Worm (Caenorhabditis elegans) whole organism, late embryonic: ENCODE measurements around the gene ZK596.2.

ENCODE experiments used
- K09A11.1 ChIP-seq: sonication (generic microtip); optimal IDR thresholded peaks from 2 replicates; lab custom pipeline; 2017; ENCODE audit warnings: antibody characterized with exemption, mild to moderate bottlenecking, missing genetic modification characterization, missing compliant biosample characterization; ENCODE audit not compliant: insufficient read depth
- T23F11.4 ChIP-seq: fragments of 200-800 bp; sonication (Bioruptor generic); optimal IDR thresholded peaks from 2 replicates; lab custom pipeline; 2018; ENCODE audit warnings: mild to moderate bottlenecking, missing genetic modification characterization, missing compliant biosample characterization
- ahr-1 ChIP-seq: sonication (generic microtip); optimal IDR thresholded peaks from 2 replicates; lab custom pipeline; 2016; ENCODE audit warnings: missing genetic modification characterization, missing compliant biosample characterization
- ceh-14 ChIP-seq: sonication (generic microtip); optimal IDR thresholded peaks from 2 replicates; lab custom pipeline; 2016; ENCODE audit warnings: missing genotype, missing genetic modification characterization, missing compliant biosample characterization
- ceh-18 ChIP-seq: sonication (generic microtip); optimal IDR thresholded peaks from 2 replicates; lab custom pipeline; 2016; ENCODE audit warnings: missing genetic modification characterization, missing compliant biosample characterization
- ceh-19 ChIP-seq: fragments of 200-800 bp; sonication (Bioruptor generic); optimal IDR thresholded peaks from 2 replicates; lab custom pipeline; 2018; ENCODE audit warnings: mild to moderate bottlenecking, missing genetic modification characterization, missing compliant biosample characterization
- ceh-2 ChIP-seq: sonication (generic microtip); optimal IDR thresholded peaks from 2 replicates; lab custom pipeline; 2016; ENCODE audit warnings: missing genotype, missing genetic modification characterization, missing compliant biosample characterization
- ceh-31 ChIP-seq: sonication (generic microtip); optimal IDR thresholded peaks from 2 replicates; lab custom pipeline; 2016; ENCODE audit warnings: missing genetic modification characterization, missing compliant biosample characterization
- ceh-34 ChIP-seq: sonication (generic microtip); optimal IDR thresholded peaks from 2 replicates; lab custom pipeline; 2016; ENCODE audit warnings: mild to moderate bottlenecking, missing genetic modification characterization, missing compliant biosample characterization
- ceh-45 ChIP-seq: fragments of 200-800 bp; sonication (Bioruptor generic); IDR thresholded peaks from 2 replicates; pipeline ENCODE4 v1.3.6; 2022; ENCODE audit warnings: missing genetic modification reagents, missing genetic modification characterization, missing compliant biosample characterization
- ceh-6 ChIP-seq: fragments of 200-800 bp; sonication (Bioruptor generic); optimal IDR thresholded peaks from 2 replicates; lab custom pipeline; 2018; ENCODE audit warnings: mild to moderate bottlenecking, missing genetic modification characterization, missing compliant biosample characterization
- ceh-9 ChIP-seq: sonication (generic microtip); optimal IDR thresholded peaks from 2 replicates; lab custom pipeline; 2016; ENCODE audit warnings: mild to moderate bottlenecking, missing genetic modification characterization, inconsistent platforms, missing compliant biosample characterization
- elt-2 ChIP-seq: sonication (generic microtip); optimal IDR thresholded peaks from 2 replicates; lab custom pipeline; 2016; ENCODE audit warnings: missing genetic modification reagents, missing genetic modification characterization, missing compliant biosample characterization
- elt-4 ChIP-seq: sonication (generic microtip); optimal IDR thresholded peaks from 2 replicates; lab custom pipeline; 2016; ENCODE audit warnings: missing genetic modification characterization, missing compliant biosample characterization
- ets-4 ChIP-seq: sonication (generic microtip); optimal IDR thresholded peaks from 2 replicates; lab custom pipeline; 2016; ENCODE audit warnings: missing genetic modification characterization, missing compliant biosample characterization
- eyg-1 ChIP-seq: sonication (generic microtip); optimal IDR thresholded peaks from 2 replicates; lab custom pipeline; 2016; ENCODE audit warnings: missing genotype, missing genetic modification characterization, missing compliant biosample characterization
- fax-1 ChIP-seq: sonication (generic microtip); optimal IDR thresholded peaks from 2 replicates; lab custom pipeline; 2016; ENCODE audit warnings: missing genotype, missing genetic modification characterization, missing compliant biosample characterization
- fkh-10 ChIP-seq: fragments of 150-350 bp; optimal IDR thresholded peaks from 2 replicates; lab custom pipeline; 2014; ENCODE audit warnings: missing biosample characterization, missing genetic modification reagents, missing genetic modification characterization
- hlh-13 ChIP-seq: fragments of 200-800 bp; sonication (Bioruptor generic); optimal IDR thresholded peaks from 2 replicates; lab custom pipeline; 2018; ENCODE audit warnings: mild to moderate bottlenecking, missing genetic modification characterization, missing compliant biosample characterization
- hlh-15 ChIP-seq: sonication (generic microtip); optimal IDR thresholded peaks from 2 replicates; lab custom pipeline; 2016; ENCODE audit warnings: missing genetic modification characterization, missing compliant biosample characterization
- hlh-30 ChIP-seq: sonication (generic microtip); optimal IDR thresholded peaks from 2 replicates; lab custom pipeline; 2017; ENCODE audit warnings: antibody characterized with exemption, missing genetic modification characterization, missing compliant biosample characterization; ENCODE audit not compliant: insufficient read depth
- hlh-6 ChIP-seq: sonication (generic microtip); optimal IDR thresholded peaks from 2 replicates; lab custom pipeline; 2016; ENCODE audit warnings: missing genotype, missing genetic modification characterization, missing compliant biosample characterization
- lim-6 ChIP-seq: sonication (generic microtip); optimal IDR thresholded peaks from 2 replicates; lab custom pipeline; 2016; ENCODE audit warnings: missing genetic modification characterization, missing compliant biosample characterization
- nhr-232 ChIP-seq: sonication (generic microtip); optimal IDR thresholded peaks from 2 replicates; lab custom pipeline; 2016; ENCODE audit warnings: missing genetic modification characterization, missing compliant biosample characterization
- npax-4 ChIP-seq: sonication (generic microtip); optimal IDR thresholded peaks from 2 replicates; lab custom pipeline; 2016; ENCODE audit warnings: missing genetic modification characterization, missing compliant biosample characterization
- pat-9 ChIP-seq: fragments of 200-800 bp; sonication (Bioruptor generic); optimal IDR thresholded peaks from 2 replicates; lab custom pipeline; 2018; ENCODE audit warnings: mild to moderate bottlenecking, missing genetic modification characterization, moderate library complexity, missing compliant biosample characterization
- pax-1 ChIP-seq: fragments of 150-350 bp; optimal IDR thresholded peaks from 2 replicates; lab custom pipeline; 2014; ENCODE audit warnings: missing biosample characterization, missing genetic modification characterization
- pros-1 ChIP-seq: fragments of 150-350 bp; optimal IDR thresholded peaks from 2 replicates; lab custom pipeline; 2014; ENCODE audit warnings: missing biosample characterization, missing genetic modification reagents, missing genetic modification characterization
- ref-2 ChIP-seq: sonication (generic microtip); optimal IDR thresholded peaks from 2 replicates; lab custom pipeline; 2016; ENCODE audit warnings: missing genetic modification characterization, missing compliant biosample characterization
- sdc-2 ChIP-seq: sonication (generic microtip); optimal IDR thresholded peaks from 2 replicates; lab custom pipeline; 2016; ENCODE audit warnings: missing genotype, missing genetic modification characterization, missing compliant biosample characterization
- syd-9 ChIP-seq: sonication (generic microtip); optimal IDR thresholded peaks from 2 replicates; lab custom pipeline; 2016; ENCODE audit warnings: mild to moderate bottlenecking, missing genetic modification characterization, moderate library complexity, missing compliant biosample characterization
- tbx-2 ChIP-seq: sonication (generic microtip); optimal IDR thresholded peaks from 2 replicates; lab custom pipeline; 2016; ENCODE audit warnings: missing genetic modification characterization, missing compliant biosample characterization
- ttx-3 ChIP-seq: sonication (generic microtip); optimal IDR thresholded peaks from 2 replicates; lab custom pipeline; 2016; ENCODE audit warnings: missing genetic modification reagents, missing genetic modification characterization, missing compliant biosample characterization
- unc-3 ChIP-seq, 2 experiments: fragments of 200-800 bp in 1 of 2; sonication (Bioruptor generic) in 1 of 2; sonication (generic microtip) in 1 of 2; conservative IDR thresholded peaks in 1 of 2; optimal IDR thresholded peaks in 1 of 2; 2 replicates each; pipeline versions ENCODE4 v1.3.6 to Lab custom; 2016 to 2022; ENCODE audit warnings: missing compliant biosample characterization in 2 of 2, missing genetic modification characterization in 2 of 2, missing genetic modification reagents in 1 of 2
- unc-42 ChIP-seq: sonication (generic microtip); optimal IDR thresholded peaks from 2 replicates; lab custom pipeline; 2016; ENCODE audit warnings: missing genotype, missing genetic modification characterization, missing compliant biosample characterization
- unc-55 ChIP-seq: sonication (generic microtip); optimal IDR thresholded peaks from 2 replicates; lab custom pipeline; 2017; ENCODE audit warnings: missing biosample characterization, missing genetic modification reagents, missing genetic modification characterization
- unc-86 ChIP-seq: sonication (generic microtip); optimal IDR thresholded peaks from 2 replicates; lab custom pipeline; 2016; ENCODE audit warnings: missing genetic modification characterization, missing compliant biosample characterization
- zip-5 ChIP-seq: sonication (generic microtip); optimal IDR thresholded peaks from 2 replicates; lab custom pipeline; 2016; ENCODE audit warnings: missing genetic modification characterization, missing compliant biosample characterization
- ztf-16 ChIP-seq: sonication (generic microtip); optimal IDR thresholded peaks from 2 replicates; lab custom pipeline; 2017; ENCODE audit warnings: missing genetic modification characterization, missing compliant biosample characterization

ZK596.2 gene

DNA sequence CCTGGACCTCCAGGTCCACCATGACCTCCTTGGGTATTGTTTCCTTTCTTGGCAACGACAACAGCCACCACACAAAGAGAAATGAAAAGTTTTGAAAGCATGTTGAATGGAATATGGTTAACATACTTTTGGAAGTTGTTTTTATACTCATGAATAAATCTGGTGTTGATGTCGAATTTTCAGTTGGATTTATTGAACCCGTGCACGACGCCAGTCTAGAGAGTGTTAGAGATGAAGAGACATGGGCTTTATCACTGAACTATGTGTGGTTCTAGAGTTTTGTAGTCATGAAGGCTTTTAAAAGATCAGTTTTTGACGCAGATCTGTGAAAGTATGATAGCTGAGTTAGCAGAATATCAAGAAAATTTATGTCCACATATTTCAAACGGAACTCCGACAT is 14.9 kb downstream of the ZK596.2 start, which contains the start of gene srlf-14:
Gene srlf-14, minus strand, starts transcription at position 101 of the 400 bp plus-strand sequence.
- TF ChIP-seq pros-1 (tag; lab: Kevin White, UChicago), result no peak
- TF ChIP-seq pax-1 (tag; lab: Kevin White, UChicago), result no peak
- TF ChIP-seq fax-1 (tag; lab: Kevin White, UChicago), result no peak
- no peak for TF ChIP-seq ceh-31 (tag; lab: Kevin White, UChicago)
- TF ChIP-seq hlh-30 (tag; lab: Kevin White, UChicago), result no peak
- no peak for TF ChIP-seq ceh-14 (tag; lab: Kevin White, UChicago)
- no peak for TF ChIP-seq fkh-10 (GFP tag; lab: Kevin White, UChicago)
- no peak for TF ChIP-seq hlh-15 (tag; lab: Kevin White, UChicago)
- no peak for TF ChIP-seq unc-55 (GFP tag; lab: Kevin White, UChicago)
- no peak for TF ChIP-seq T23F11.4 (GFP tag; lab: Kevin White, UChicago)
- TF ChIP-seq elt-2 (tag; lab: Kevin White, UChicago), result no peak
- TF ChIP-seq unc-86 (tag; lab: Kevin White, UChicago), result no peak
- no peak for TF ChIP-seq hlh-6 (tag; lab: Kevin White, UChicago)
- no peak for TF ChIP-seq lim-6 (tag; lab: Kevin White, UChicago)

- TF ChIP-seq unc-42, result no peak
- TF ChIP-seq pat-9, result no peak
- TF ChIP-seq K09A11.1, result no peak
- TF ChIP-seq ceh-45 (GFP tag; lab: Robert Waterston, UW), result no peak
- TF ChIP-seq ttx-3 (tag; lab: Kevin White, UChicago), result no peak
- no peak for TF ChIP-seq fax-1 (tag; lab: Kevin White, UChicago)
- no peak for TF ChIP-seq eyg-1 (tag; lab: Kevin White, UChicago)
- no peak for TF ChIP-seq hlh-30 (tag; lab: Kevin White, UChicago)
- TF ChIP-seq tbx-2 (tag; lab: Kevin White, UChicago), result no peak
- no peak for TF ChIP-seq ahr-1 (tag; lab: Kevin White, UChicago)
- no peak for TF ChIP-seq elt-4 (tag; lab: Kevin White, UChicago)
- no peak for TF ChIP-seq hlh-13 (GFP tag; lab: Kevin White, UChicago)
- no peak for TF ChIP-seq ceh-18 (tag; lab: Kevin White, UChicago)
- no peak for TF ChIP-seq pros-1 (tag; lab: Kevin White, UChicago)
- no peak for TF ChIP-seq ceh-6 (GFP tag; lab: Kevin White, UChicago)
- no peak for TF ChIP-seq ref-2 (tag; lab: Kevin White, UChicago)
- TF ChIP-seq zip-5, result no peak
- no peak for TF ChIP-seq syd-9 (tag; lab: Kevin White, UChicago)
- TF ChIP-seq ceh-14 (tag; lab: Kevin White, UChicago), result no peak
- no peak for TF ChIP-seq sdc-2 (tag; lab: Kevin White, UChicago)
These were observed 17.1 kb downstream of the ZK596.2 start, which contains the start of gene srlf-12 for ce11 chrIV:10891993-10892392. TSS of gene srlf-12 (minus strand) at chrIV:10892093.

ce11 chrIV:10889820-10890462 is 19.2 kb downstream of the ZK596.2 start, which contains the start of gene F13E9.15:
TSS of gene F13E9.15 (minus strand) at chrIV:10889870.
- TF ChIP-seq ceh-19, result no peak
- TF ChIP-seq, all 69 proteins: peak for 0

DNA sequence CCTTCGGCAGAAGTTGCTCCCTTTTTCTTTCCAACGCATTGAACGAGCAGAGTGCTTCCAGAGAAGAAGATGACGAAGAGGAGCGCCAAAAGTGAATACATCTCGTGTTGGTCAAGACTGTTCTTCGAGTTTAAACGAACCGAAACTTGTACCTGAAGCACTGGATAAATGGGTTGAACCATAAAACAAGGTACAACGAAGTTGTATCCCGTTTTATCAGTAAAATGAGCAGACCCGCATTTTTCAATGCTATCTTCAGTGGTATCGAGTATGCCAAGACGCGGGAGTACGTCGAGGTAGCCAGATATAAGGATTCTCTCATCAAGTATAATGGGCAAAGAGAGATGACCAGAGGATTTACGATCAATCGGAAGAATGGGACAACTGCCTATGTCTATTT is 21.8 kb downstream of the ZK596.2 start, which contains the start of gene F13E9.16:
Gene F13E9.16, minus strand, starts transcription at position 101 of the 400 bp plus-strand sequence.
- TF ChIP-seq ceh-6 (GFP tag; lab: Kevin White, UChicago) (no peak), zip-5 (no peak), fax-1 (tag; lab: Kevin White, UChicago) (no peak), ets-4 (tag; lab: Kevin White, UChicago) (no peak), unc-3 (GFP tag; conservative IDR thresholded peaks at IDR 0.05; lab: Robert Waterston, UW) (no peak), unc-3 (tag; optimal IDR thresholded peaks at IDR 0.05; lab: Kevin White, UChicago) (no peak), hlh-15 (tag; lab: Kevin White, UChicago) (no peak), ceh-9 (tag; lab: Kevin White, UChicago) (no peak), ztf-16 (tag; lab: Kevin White, UChicago) (no peak), ahr-1 (tag; lab: Kevin White, UChicago) (no peak), lim-6 (tag; lab: Kevin White, UChicago) (no peak), sdc-2 (tag; lab: Kevin White, UChicago) (no peak), ceh-34 (no peak), nhr-232 (tag; lab: Kevin White, UChicago) (no peak), hlh-30 (tag; lab: Kevin White, UChicago) (no peak), npax-4 (no peak), ceh-2 (tag; lab: Kevin White, UChicago) (no peak)
- TF ChIP-seq, all 69 proteins: peak for 0
